Worm (Caenorhabditis elegans): ENCODE results near the gene nhr-168.

DNA sequence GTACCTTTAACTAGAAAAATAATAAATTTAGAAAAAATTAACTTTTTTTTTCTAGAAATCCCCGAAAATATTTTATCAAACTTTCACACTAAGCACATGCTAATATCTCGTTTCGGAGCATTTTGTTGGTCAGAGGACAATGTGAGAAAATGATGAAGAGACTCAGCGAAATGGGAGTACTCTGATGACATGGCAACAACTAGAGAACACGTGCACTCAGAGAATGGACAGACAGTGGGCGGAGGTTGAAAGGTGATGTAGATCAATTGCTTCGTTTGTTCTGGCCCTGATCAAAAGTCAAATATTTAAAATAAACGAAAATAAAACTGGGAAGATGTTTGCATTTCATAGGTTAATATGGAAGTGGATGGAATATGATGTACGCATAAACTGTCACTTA lies 776 bp upstream of the nhr-168 start:
- no peak for TF ChIP-seq flh-1 (GFP tag; optimal IDR thresholded peaks at IDR 0.05)
- no peak for TF ChIP-seq nhr-237 (tag; optimal IDR thresholded peaks at IDR 0.05)
- TF ChIP-seq nhr-12 (tag; optimal IDR thresholded peaks at IDR 0.05), result no peak
- TF ChIP-seq snpc-4 (tag; optimal IDR thresholded peaks at IDR 0.05), result no peak
- no peak for TF ChIP-seq ztf-11 (tag; optimal IDR thresholded peaks at IDR 0.05)
- no peak for TF ChIP-seq zip-8 (tag; optimal IDR thresholded peaks at IDR 0.05)
- no peak for TF ChIP-seq ces-1 (GFP tag; optimal IDR thresholded peaks at IDR 0.05)
